Worm (Caenorhabditis elegans): Measurements from ENCODE around the gene vmo-1.

Gene vmo-1

DNA sequence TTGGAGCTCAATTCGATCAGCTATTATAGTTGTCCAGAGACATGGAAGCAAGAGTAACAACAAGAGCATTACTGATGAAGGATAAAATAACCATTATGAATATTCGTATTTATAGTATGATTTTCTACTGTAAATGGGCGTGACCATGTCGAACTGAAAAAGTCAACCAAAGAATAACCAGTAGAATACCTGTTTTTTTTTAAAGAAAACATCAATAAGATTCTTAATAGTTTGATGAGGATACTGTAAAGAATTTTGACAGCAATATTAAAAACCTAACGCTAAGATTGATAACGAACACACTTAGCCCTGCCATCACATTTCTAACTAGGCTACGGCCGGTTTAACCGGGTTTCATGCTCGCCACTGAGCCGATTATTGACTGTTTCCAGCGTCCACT lies at the start of gene vmo-1:
Gene vmo-1, minus strand, starts transcription at position 101 of the 400 bp plus-strand sequence.
- TF ChIP-seq ztf-1 (GFP tag; conservative IDR thresholded peaks at IDR 0.05) = no peak

DNA sequence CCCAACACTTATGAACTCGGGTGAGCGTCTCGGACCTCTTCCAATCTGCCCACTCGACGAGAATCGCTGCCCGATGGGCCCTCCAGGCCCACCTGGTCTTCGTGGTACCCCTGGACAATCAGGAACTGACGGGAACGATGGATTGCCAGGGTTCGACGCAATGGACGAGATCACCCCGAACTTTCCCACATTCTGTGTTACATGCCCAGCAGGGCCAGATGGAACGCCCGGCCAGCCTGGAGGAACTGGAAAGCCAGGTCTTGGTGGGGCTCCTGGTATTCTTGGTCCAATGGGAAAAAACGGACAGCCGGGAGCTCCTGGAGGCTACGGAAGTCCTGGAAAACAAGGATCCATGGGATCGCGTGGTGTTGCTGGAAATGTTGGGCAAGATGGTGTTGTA lies 47.8 kb upstream of the vmo-1 start:
- TF ChIP-seq alr-1 (tag; optimal IDR thresholded peaks at IDR 0.05) (no peak), ztf-4 (tag; optimal IDR thresholded peaks at IDR 0.05) (no peak), F13H6.1 (tag; optimal IDR thresholded peaks at IDR 0.05) (no peak), gmeb-1 (tag; optimal IDR thresholded peaks at IDR 0.05) (no peak), ceh-82 (tag; optimal IDR thresholded peaks at IDR 0.05) (no peak), ama-1 (optimal IDR thresholded peaks at IDR 0.05) (no peak), unc-62 (GFP tag; optimal IDR thresholded peaks at IDR 0.05) (no peak), peb-1 (tag; optimal IDR thresholded peaks at IDR 0.05) (no peak), nhr-12 (tag; optimal IDR thresholded peaks at IDR 0.05) (no peak), nhr-6 (tag; optimal IDR thresholded peaks at IDR 0.05) (no peak), mab-5 (tag; optimal IDR thresholded peaks at IDR 0.05) (no peak), ztf-11 (tag; optimal IDR thresholded peaks at IDR 0.05) (no peak), nhr-21 (tag; optimal IDR thresholded peaks at IDR 0.05) (no peak), lsy-2 (tag; optimal IDR thresholded peaks at IDR 0.05) (no peak), aly-2 (tag; optimal IDR thresholded peaks at IDR 0.05) (no peak), sma-9 (GFP tag; optimal IDR thresholded peaks at IDR 0.05) (no peak), sma-9 (tag; optimal IDR thresholded peaks at IDR 0.05) (no peak), elt-3 (tag; optimal IDR thresholded peaks at IDR 0.05) (no peak), nhr-129 (tag; optimal IDR thresholded peaks at IDR 0.05) (no peak)

DNA sequence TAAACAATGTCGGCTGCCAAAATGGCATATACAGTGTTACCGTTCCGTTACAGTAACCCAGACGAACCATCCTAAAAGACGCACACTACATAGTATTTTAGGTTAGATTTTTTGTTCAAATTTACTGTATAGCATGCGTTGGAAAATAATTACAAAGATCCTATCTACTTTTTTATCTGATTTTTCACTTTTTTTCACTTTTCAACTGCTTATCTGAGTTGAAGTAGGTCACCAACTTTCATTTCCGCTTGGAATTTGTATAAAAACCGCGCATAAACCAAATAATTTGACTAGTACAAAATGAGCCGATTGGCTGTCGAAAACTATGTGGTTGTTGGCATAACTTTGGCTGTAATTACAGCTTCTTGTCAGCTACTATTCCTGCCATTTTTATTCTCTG lies 46.9 kb upstream of the vmo-1 start, which contains the start of gene col-163:
Gene col-163, plus strand, starts transcription at position 301 of the 400 bp plus-strand sequence.
- TF ChIP-seq lin-11 (tag; optimal IDR thresholded peaks at IDR 0.05) (no peak), ztf-4 (tag; optimal IDR thresholded peaks at IDR 0.05) (no peak), lin-39 (tag; optimal IDR thresholded peaks at IDR 0.05) (no peak), gmeb-1 (tag; optimal IDR thresholded peaks at IDR 0.05) (no peak), nhr-12 (tag; optimal IDR thresholded peaks at IDR 0.05) (no peak), aly-2 (tag; optimal IDR thresholded peaks at IDR 0.05) (no peak), F13H6.1 (tag; optimal IDR thresholded peaks at IDR 0.05) (no peak), C34F6.9 (tag; optimal IDR thresholded peaks at IDR 0.05) (no peak), R02D3.7 (tag; optimal IDR thresholded peaks at IDR 0.05) (no peak), elt-1 (tag; optimal IDR thresholded peaks at IDR 0.05) (no peak), nhr-10 (tag; optimal IDR thresholded peaks at IDR 0.05) (no peak), lin-13 (GFP tag; optimal IDR thresholded peaks at IDR 0.05) (no peak), mab-5 (tag; optimal IDR thresholded peaks at IDR 0.05) (no peak), nhr-129 (tag; optimal IDR thresholded peaks at IDR 0.05) (no peak), nhr-77 (tag; optimal IDR thresholded peaks at IDR 0.05) (no peak)

DNA sequence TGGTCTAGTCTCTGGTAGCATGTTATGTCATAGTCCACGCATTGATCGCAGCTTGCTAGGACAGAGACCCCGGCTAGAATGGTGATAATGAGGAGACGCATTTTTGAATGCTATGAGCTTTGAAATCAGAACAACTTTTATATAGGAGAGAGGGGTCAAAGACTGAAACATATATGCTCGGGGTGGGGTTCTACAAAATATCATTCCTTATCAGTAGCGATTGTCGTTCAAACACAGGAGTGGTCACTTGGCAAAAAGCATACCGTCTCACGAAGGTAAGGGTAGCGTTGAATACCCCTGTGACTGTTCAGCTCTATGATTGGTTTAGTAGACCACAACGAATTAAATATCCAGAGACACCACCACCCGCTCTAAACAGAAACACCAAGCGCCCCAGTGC lies 44.2 kb upstream of the vmo-1 start, which contains the start of gene F46B3.1:
Gene F46B3.1, minus strand, starts transcription at position 101 of the 400 bp plus-strand sequence.
- TF ChIP-seq blmp-1 (tag; optimal IDR thresholded peaks at IDR 0.05; ENCODE audit: insufficient read depth) (no peak), ztf-1 (GFP tag; conservative IDR thresholded peaks at IDR 0.05) (no peak), elt-1 (tag; optimal IDR thresholded peaks at IDR 0.05) (no peak), alr-1 (tag; optimal IDR thresholded peaks at IDR 0.05) (no peak), ztf-11 (tag; optimal IDR thresholded peaks at IDR 0.05) (no peak), nhr-25 (tag; optimal IDR thresholded peaks at IDR 0.05) (no peak), nhr-77 (tag; optimal IDR thresholded peaks at IDR 0.05) (no peak), elt-3 (tag; optimal IDR thresholded peaks at IDR 0.05) (no peak), ama-1 (optimal IDR thresholded peaks at IDR 0.05) (no peak), mdl-1 (tag; optimal IDR thresholded peaks at IDR 0.05) (no peak), crh-2 (tag; optimal IDR thresholded peaks at IDR 0.05) (no peak), nhr-23 (tag; optimal IDR thresholded peaks at IDR 0.05) (no peak), gmeb-1 (tag; optimal IDR thresholded peaks at IDR 0.05) (no peak), F13H6.1 (tag; optimal IDR thresholded peaks at IDR 0.05) (no peak), nhr-6 (tag; optimal IDR thresholded peaks at IDR 0.05) (no peak), unc-39 (tag; optimal IDR thresholded peaks at IDR 0.05) (no peak), sem-4 (tag; optimal IDR thresholded peaks at IDR 0.05) (no peak), lin-11 (tag; optimal IDR thresholded peaks at IDR 0.05) (no peak), unc-62 (GFP tag; optimal IDR thresholded peaks at IDR 0.05) (no peak)

DNA sequence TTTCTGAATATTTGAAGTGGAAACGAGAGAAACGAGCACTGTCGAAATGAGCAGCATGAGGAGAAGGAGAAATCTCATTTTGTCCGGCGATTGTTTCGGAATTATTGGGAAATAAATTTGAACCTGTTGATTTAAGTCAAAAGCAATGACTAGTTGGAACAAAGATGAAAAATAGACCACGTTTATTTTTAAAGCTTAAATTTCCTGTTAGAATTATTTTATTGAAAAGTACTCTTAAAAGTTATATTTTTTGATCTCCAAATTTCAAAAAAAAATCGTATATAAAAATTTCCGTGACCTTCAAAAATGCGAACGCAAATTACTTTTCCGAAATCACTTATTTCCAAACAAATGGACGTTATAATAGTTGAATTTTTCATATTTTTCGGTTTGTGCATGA lies 42.8 kb upstream of the vmo-1 start, which contains the start of gene F26F2.11:
Gene F26F2.11, minus strand, starts transcription at position 101 of the 400 bp plus-strand sequence.
- TF ChIP-seq unc-55 (GFP tag; optimal IDR thresholded peaks at IDR 0.05) (no peak), nhr-129 (tag; optimal IDR thresholded peaks at IDR 0.05) (no peak), peb-1 (tag; optimal IDR thresholded peaks at IDR 0.05) (no peak), lsy-2 (tag; optimal IDR thresholded peaks at IDR 0.05) (no peak), crh-2 (tag; optimal IDR thresholded peaks at IDR 0.05) (no peak), lin-39 (tag; optimal IDR thresholded peaks at IDR 0.05) (no peak), fos-1 (tag; optimal IDR thresholded peaks at IDR 0.05) (no peak), nhr-25 (tag; optimal IDR thresholded peaks at IDR 0.05) (no peak), nhr-12 (tag; optimal IDR thresholded peaks at IDR 0.05) (no peak), elt-3 (tag; optimal IDR thresholded peaks at IDR 0.05) (no peak), mbf-1 (tag; optimal IDR thresholded peaks at IDR 0.05) (no peak), unc-62 (GFP tag; optimal IDR thresholded peaks at IDR 0.05) (no peak)

All from whole organism, L2 larva.